Fruit fly (Drosophila melanogaster): ENCODE results near the gene Rabex-5.

- TF ChIP-seq kay (GFP tag; ENCODE audit: borderline replicate concordance), result no peak
- peak; percentile 38 for TF ChIP-seq pad (GFP tag; optimal IDR thresholded peaks at IDR 0.05)
- TF ChIP-seq CG7101 (tag; optimal IDR thresholded peaks at IDR 0.05), result peak; percentile 64
Measured at dm6 chr3L:1342133-1342580, 46.4 kb downstream of the Rabex-5 start, which contains the start of gene indra.

Measured in whole organism, adult.